Worm (Caenorhabditis elegans) whole organism, L1 larva: ENCODE results near the gene C28A5.6.
A peak's percentile ranks its signal among the peaks of the same experiment; 100 is the strongest.
"Not testable (repeated sequence)": the region's sequence is repeated elsewhere in the genome, so short reads cannot be mapped to it uniquely, and the experiment has no call there.

ENCODE experiments used
- C04F5.9 ChIP-seq: sonication (generic microtip); optimal IDR thresholded peaks from 2 replicates; lab custom pipeline; 2016; ENCODE audit warnings: missing genetic modification characterization, missing compliant biosample characterization
- aly-2 ChIP-seq: fragments of 150-350 bp; optimal IDR thresholded peaks from 2 replicates; lab custom pipeline; 2014; ENCODE audit warnings: missing biosample characterization, missing genetic modification characterization
- ama-1 ChIP-seq: fragments of 150-350 bp; optimal IDR thresholded peaks from 2 replicates; lab custom pipeline; 2014
- elt-2 ChIP-seq: sonication (generic microtip); optimal IDR thresholded peaks from 2 replicates; lab custom pipeline; 2016; ENCODE audit warnings: missing genetic modification characterization, mild to moderate bottlenecking, inconsistent platforms, missing compliant biosample characterization, missing genetic modification reagents
- hlh-17 ChIP-seq: fragments of 200-800 bp; sonication (Bioruptor generic); optimal IDR thresholded peaks from 2 replicates; lab custom pipeline; 2018; ENCODE audit warnings: missing genetic modification characterization, mild to moderate bottlenecking, missing compliant biosample characterization, moderate library complexity, borderline replicate concordance
- nhr-19 ChIP-seq: fragments of 200-800 bp; sonication (Bioruptor generic); conservative IDR thresholded peaks from 2 replicates; pipeline ENCODE4 v1.3.6; 2022; ENCODE audit warnings: missing genetic modification characterization, missing compliant biosample characterization
- nhr-71 ChIP-seq: sonication (generic microtip); optimal IDR thresholded peaks from 2 replicates; lab custom pipeline; 2016; ENCODE audit warnings: mild to moderate bottlenecking, missing genetic modification characterization, moderate library complexity, missing compliant biosample characterization
- nhr-77 ChIP-seq: fragments of 150-350 bp; optimal IDR thresholded peaks from 2 replicates; lab custom pipeline; 2014; ENCODE audit warnings: missing biosample characterization, missing genetic modification characterization
- unc-130 ChIP-seq: fragments of 150-350 bp; optimal IDR thresholded peaks from 2 replicates; lab custom pipeline; 2017; ENCODE audit warnings: missing biosample characterization, missing genetic modification characterization, inconsistent platforms

- TF ChIP-seq nhr-77 (tag; lab: Kevin White, UChicago); ama-1; hlh-17 (GFP tag; lab: Kevin White, UChicago); C04F5.9 (tag; lab: Kevin White, UChicago); unc-130: not testable (repeated sequence)
- TF ChIP-seq nhr-19 (peak; percentile 86), aly-2 (tag; lab: Kevin White, UChicago) (peak; percentile 5), nhr-71 (peak; percentile 73), elt-2 (peak; percentile 17)
Observed at ce11 chrIII:4414041-4414440, 15.3 kb downstream of the C28A5.6 start.
